Fruit fly (Drosophila melanogaster) ovary, adult (tissue): Measurements from ENCODE around the gene Smyd4-2.

Experiments used
- CG17801 ChIP-seq: fragments of 200-800 bp; optimal IDR thresholded peaks from 2 replicates; lab custom pipeline; 2019; ENCODE audit warnings: missing biosample characterization, mild to moderate bottlenecking, missing genetic modification characterization, moderate library complexity; ENCODE audit not compliant: partially characterized antibody

The Smyd4-2 gene

dm6 chr3L:12408513-12409320 is 7.0 kb upstream of the Smyd4-2 start:
- peak; percentile 57 for TF ChIP-seq CG17801 (GFP tag; lab: Kevin White, UChicago)

dm6 chr3L:12407779-12408178 is 6.0 kb upstream of the Smyd4-2 start:
- no peak for TF ChIP-seq CG17801 (GFP tag; lab: Kevin White, UChicago)

- TF ChIP-seq CG17801 (GFP tag; lab: Kevin White, UChicago), result peak; percentile 49
Measured at dm6 chr3L:12406999-12407632, 5.4 kb upstream of the Smyd4-2 start.

dm6 chr3L:12405889-12406500 is 4.3 kb upstream of the Smyd4-2 start:
- TF ChIP-seq CG17801 (GFP tag; lab: Kevin White, UChicago), result no peak

- TF ChIP-seq CG17801 (GFP tag; lab: Kevin White, UChicago), result no peak
Measured at dm6 chr3L:12399171-12399570, 2.6 kb downstream of the Smyd4-2 start, which contains the start of gene CG32104. Gene CG32104, minus strand, starts transcription at chr3L:12399322.

dm6 chr3L:12395871-12396270 is 5.9 kb downstream of the Smyd4-2 start, which contains the start of gene Obp69a:
Gene Obp69a, plus strand, starts transcription at chr3L:12396171.
- no peak for TF ChIP-seq CG17801 (GFP tag; lab: Kevin White, UChicago)

- no peak for TF ChIP-seq CG17801 (GFP tag; lab: Kevin White, UChicago)
Measured at dm6 chr3L:12392758-12393157, 9.0 kb downstream of the Smyd4-2 start.

- TF ChIP-seq CG17801 (GFP tag; lab: Kevin White, UChicago), result no peak
Measured at dm6 chr3L:12392068-12392467, 9.7 kb downstream of the Smyd4-2 start.

dm6 chr3L:12391240-12391843 is 10.4 kb downstream of the Smyd4-2 start, which contains the start of gene Ncc69:
Gene Ncc69, minus strand, starts transcription at chr3L:12391444.
- TF ChIP-seq CG17801 (GFP tag; lab: Kevin White, UChicago), result peak; percentile 8

- no peak for TF ChIP-seq CG17801 (GFP tag; lab: Kevin White, UChicago)
Measured at dm6 chr3L:12387898-12388297, 13.8 kb downstream of the Smyd4-2 start.

dm6 chr3L:12387063-12387462 is 14.7 kb downstream of the Smyd4-2 start:
- TF ChIP-seq CG17801 (GFP tag; lab: Kevin White, UChicago), result no peak

- peak; percentile 1 for TF ChIP-seq CG17801 (GFP tag; lab: Kevin White, UChicago)
Measured at dm6 chr3L:12380592-12380991, 21.1 kb downstream of the Smyd4-2 start.

dm6 chr3L:12374420-12374819 is 27.3 kb downstream of the Smyd4-2 start:
- TF ChIP-seq CG17801 (GFP tag; lab: Kevin White, UChicago), result no peak

- TF ChIP-seq CG17801 (GFP tag; lab: Kevin White, UChicago), result no peak
Measured at dm6 chr3L:12363729-12364128, 38.0 kb downstream of the Smyd4-2 start.

- no peak for TF ChIP-seq CG17801 (GFP tag; lab: Kevin White, UChicago)
Measured at dm6 chr3L:12351440-12351839, 50.3 kb downstream of the Smyd4-2 start, which contains the start of gene CrzR. Gene CrzR, minus strand, starts transcription at chr3L:12351544.
